Fruit fly (Drosophila melanogaster): ENCODE measurements around the gene CG1233.

CG1233 gene

DNA sequence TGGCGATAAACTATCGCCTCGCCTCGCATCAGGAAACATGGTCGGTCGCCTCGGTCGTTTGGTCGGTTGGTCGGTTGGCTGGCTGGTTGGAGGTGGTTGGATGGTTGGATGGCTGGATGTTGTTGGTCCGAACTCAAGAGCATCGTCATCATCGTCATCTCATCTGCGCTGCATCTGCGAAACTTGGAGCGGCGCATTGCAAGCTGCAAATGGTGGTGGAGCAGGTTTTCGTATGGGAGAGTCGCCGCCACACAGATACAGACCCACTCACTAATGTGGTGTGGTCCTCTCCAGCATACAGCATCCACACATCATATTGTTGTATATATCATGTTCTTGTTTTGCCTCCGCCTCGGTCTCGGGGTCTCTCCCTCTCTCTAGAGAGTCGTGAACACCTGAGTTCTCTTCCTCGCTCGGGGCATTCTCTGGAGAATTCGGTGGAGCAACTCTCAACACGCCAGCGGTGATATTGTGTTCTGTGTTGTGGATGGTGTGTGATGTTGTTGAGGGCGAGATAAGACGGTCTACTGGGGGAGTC is 31.4 kb downstream of the CG1233 start, which contains the start of gene trh:
Gene trh, minus strand, starts transcription at position 12 of the 538 bp plus-strand sequence.
- TF ChIP-seq CG7101 (tag; optimal IDR thresholded peaks at IDR 0.05): no peak
- no peak for TF ChIP-seq Mnt (GFP tag; optimal IDR thresholded peaks at IDR 0.05)
- no peak for TF ChIP-seq bab1 (GFP tag; optimal IDR thresholded peaks at IDR 0.05)
- no peak for TF ChIP-seq CG14711 (tag; optimal IDR thresholded peaks at IDR 0.05)
- no peak for TF ChIP-seq CG33017 (tag; optimal IDR thresholded peaks at IDR 0.05)
- no peak for TF ChIP-seq cnc (optimal IDR thresholded peaks at IDR 0.05)
- no peak for TF ChIP-seq Crg-1 (GFP tag; optimal IDR thresholded peaks at IDR 0.05)
- TF ChIP-seq cic (GFP tag; optimal IDR thresholded peaks at IDR 0.05): no peak
- no peak for TF ChIP-seq CG5204 (GFP tag; optimal IDR thresholded peaks at IDR 0.05)
- no peak for TF ChIP-seq CG11617 (GFP tag; optimal IDR thresholded peaks at IDR 0.05)
- TF ChIP-seq ovo (GFP tag; optimal IDR thresholded peaks at IDR 0.05): no peak

DNA sequence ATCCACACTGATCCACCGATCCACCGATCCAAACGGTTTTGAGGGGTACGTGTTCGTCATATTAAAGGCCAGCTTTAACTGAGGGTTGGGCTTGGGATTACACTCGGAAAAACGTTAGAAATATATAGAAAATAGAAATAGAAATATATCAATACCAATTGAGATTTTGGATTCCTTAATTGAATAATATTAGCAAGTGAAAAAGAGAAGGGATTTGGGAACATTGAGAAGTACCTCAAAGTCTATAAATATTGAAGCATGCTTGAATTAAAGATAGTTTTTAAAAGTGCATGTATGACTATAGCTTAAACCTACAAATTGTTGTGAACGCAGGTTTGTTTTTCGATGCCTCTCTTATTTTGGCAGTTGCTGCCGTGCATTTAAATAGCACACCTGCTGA is 33.9 kb downstream of the CG1233 start:
- TF ChIP-seq CG11617 (GFP tag; optimal IDR thresholded peaks at IDR 0.05) (no peak), CG33017 (tag; optimal IDR thresholded peaks at IDR 0.05) (no peak), bab1 (GFP tag; optimal IDR thresholded peaks at IDR 0.05) (no peak), Crg-1 (GFP tag; optimal IDR thresholded peaks at IDR 0.05) (no peak), toe (GFP tag; optimal IDR thresholded peaks at IDR 0.05) (no peak), tj (GFP tag; optimal IDR thresholded peaks at IDR 0.05) (no peak), Mnt (GFP tag; optimal IDR thresholded peaks at IDR 0.05) (no peak), CG5204 (GFP tag; optimal IDR thresholded peaks at IDR 0.05) (no peak), Hr96 (GFP tag; optimal IDR thresholded peaks at IDR 0.05) (no peak), CG14711 (tag; optimal IDR thresholded peaks at IDR 0.05) (no peak), Clk (GFP tag; optimal IDR thresholded peaks at IDR 0.05) (no peak)

DNA sequence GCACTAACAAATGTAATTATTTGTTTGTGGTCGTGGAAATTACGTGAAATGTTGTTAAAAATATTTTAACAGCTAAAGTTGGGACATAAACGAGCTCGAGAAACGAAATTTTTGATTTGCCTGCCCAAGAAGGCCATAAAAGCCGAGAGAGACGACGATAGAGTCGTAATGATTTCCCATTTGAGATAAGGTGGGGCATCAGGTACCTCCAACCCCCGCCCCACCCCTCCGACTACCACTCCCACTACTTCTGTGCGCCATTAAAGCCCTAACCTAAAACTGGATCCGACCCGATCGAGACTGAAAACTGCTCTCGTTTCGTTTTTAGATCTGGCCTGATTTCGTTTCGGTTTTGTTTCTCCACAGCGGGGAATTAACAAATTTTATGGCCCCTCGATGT is 39.0 kb downstream of the CG1233 start:
- no peak for TF ChIP-seq CG33017 (tag; optimal IDR thresholded peaks at IDR 0.05)

DNA sequence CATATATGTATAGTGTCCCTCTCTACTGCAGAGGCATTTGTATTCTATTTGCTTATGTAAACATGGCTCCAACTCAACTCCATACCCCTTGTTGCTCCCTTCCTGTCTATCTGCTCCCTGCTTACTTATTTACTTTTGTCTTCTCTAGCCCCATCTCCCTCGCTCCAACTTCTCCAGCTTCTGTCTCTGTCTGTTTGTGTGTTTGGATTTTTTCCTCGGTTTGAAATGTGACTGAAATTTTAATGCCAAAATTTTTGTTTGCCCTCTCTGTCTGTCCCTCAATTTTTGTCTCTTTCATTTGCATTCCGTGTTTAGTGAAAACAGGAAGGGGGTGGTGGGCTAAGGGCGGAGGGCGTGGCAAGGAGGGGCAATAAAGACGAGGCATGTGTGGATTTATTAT is 48.5 kb downstream of the CG1233 start:
- TF ChIP-seq pad (GFP tag; optimal IDR thresholded peaks at IDR 0.05) (no peak), CG5204 (GFP tag; optimal IDR thresholded peaks at IDR 0.05) (no peak), kay (GFP tag; ENCODE audit: borderline replicate concordance) (no peak), CG11617 (GFP tag; optimal IDR thresholded peaks at IDR 0.05) (no peak), Hr96 (GFP tag; optimal IDR thresholded peaks at IDR 0.05) (no peak), Mnt (GFP tag; optimal IDR thresholded peaks at IDR 0.05) (no peak), Clk (GFP tag; optimal IDR thresholded peaks at IDR 0.05) (no peak), ovo (GFP tag; optimal IDR thresholded peaks at IDR 0.05) (no peak), CG12768 (GFP tag; optimal IDR thresholded peaks at IDR 0.05) (no peak), tj (GFP tag; optimal IDR thresholded peaks at IDR 0.05) (no peak), cnc (optimal IDR thresholded peaks at IDR 0.05) (no peak), bab1 (GFP tag; optimal IDR thresholded peaks at IDR 0.05) (no peak)
